Worm (Caenorhabditis elegans) whole organism, young adult: ENCODE measurements around the gene T24E12.10.

ENCODE experiments used
- ama-1 ChIP-seq, 3 experiments: fragments of 150-350 bp in 1 of 3; sonication (generic microtip) in 2 of 3; optimal IDR thresholded peaks; 2 replicates each; lab custom pipeline; 2014 to 2018; ENCODE audit warnings: missing biosample characterization in 2 of 3, missing genetic modification characterization in 2 of 3, missing genetic modification reagents in 2 of 3
- lin-35 ChIP-seq, 3 experiments: fragments of 150-350 bp in 2 of 3; sonication (generic microtip) in 1 of 3; optimal IDR thresholded peaks; 2 replicates each; lab custom pipeline; 2014 to 2018; ENCODE audit warnings: missing biosample characterization in 3 of 3, missing genetic modification characterization in 3 of 3, missing genetic modification reagents in 3 of 3
- nfya-1 ChIP-seq: sonication (generic microtip); optimal IDR thresholded peaks from 2 replicates; lab custom pipeline; 2017; ENCODE audit warnings: antibody characterized with exemption, missing compliant biosample characterization, missing genetic modification characterization, borderline replicate concordance; ENCODE audit not compliant: insufficient read depth

DNA sequence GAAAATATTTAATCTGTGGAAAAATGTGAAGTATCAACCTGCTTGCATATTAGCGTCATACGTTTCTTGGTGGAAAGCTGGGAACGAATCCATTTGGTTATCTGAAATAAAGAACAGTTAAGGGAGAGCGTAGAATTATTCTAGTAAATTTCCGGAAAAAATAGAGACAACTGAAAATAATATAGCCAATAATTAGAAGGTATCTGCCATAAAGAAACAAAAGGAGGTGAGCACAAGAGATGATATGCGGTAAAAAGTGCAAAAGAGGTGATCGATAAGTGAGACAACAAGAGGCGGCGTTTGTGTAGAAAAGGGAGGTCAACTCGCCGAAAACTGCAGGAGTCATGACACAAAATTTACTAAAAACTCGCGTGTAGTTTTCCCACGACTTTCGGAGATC lies 6.4 kb upstream of the T24E12.10 start, which contains the start of gene T24E12.11:
- TF ChIP-seq nfya-1 (no peak), ama-1 (optimal IDR thresholded peaks at IDR 0.05; lab: Kevin White, UChicago) (no peak), ama-1 (GFP tag; optimal IDR thresholded peaks at IDR 0.05; lab: Kevin White, UChicago) (no peak), lin-35 (GFP tag; optimal IDR thresholded peaks at IDR 0.05; lab: Kevin White, UChicago) (no peak)
